Fruit fly (Drosophila melanogaster): ENCODE measurements around the gene Dyrk3.

DNA sequence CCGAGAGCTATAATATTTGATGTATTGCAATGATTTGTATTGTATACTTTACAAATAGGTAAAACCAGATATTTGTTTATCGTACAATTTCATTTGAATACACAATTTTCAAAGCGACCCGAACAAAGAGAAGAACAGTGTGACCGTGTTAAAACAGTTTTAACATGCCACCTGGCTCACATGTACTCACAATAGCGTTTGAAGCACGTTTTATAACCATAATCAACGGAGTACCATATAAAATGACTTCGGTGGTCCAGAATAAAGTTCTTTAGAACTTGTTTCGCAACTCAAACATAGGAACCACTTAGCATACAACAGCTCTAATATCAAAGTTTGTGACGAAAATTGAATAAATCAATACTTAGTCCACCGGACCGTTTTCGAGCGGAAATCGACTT, at the start of gene Dyrk3, which contains the start of gene Cadps:
- TF ChIP-seq CG8478 (optimal IDR thresholded peaks at IDR 0.05) (no peak), CTCF (optimal IDR thresholded peaks at IDR 0.05) (peak; percentile 12 to 51)

All from S2 (cell line).